Worm (Caenorhabditis elegans): ENCODE data around the gene srt-11.

DNA sequence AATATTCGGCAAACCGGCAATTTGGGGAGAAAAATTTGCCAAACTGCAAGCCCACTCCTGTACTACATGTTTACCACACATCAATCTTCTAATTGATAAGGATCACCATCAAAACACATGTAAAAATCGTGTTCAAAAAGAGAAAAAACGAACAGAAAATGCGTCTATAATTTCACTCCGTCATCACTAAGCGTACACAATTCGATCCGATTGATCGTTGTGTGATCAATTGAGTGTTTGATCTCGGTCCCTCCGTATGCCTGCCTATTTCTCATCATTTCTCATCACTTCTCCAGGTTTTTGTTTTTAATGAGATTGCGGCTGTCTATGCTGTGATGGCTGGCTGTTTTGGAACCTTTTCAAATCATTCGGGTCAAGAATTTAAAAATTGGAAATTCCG lies 19.6 kb downstream of the srt-11 start:
- TF ChIP-seq skn-1 (tag; optimal IDR thresholded peaks at IDR 0.05) (no peak), ceh-16 (tag; optimal IDR thresholded peaks at IDR 0.05) (no peak), ama-1 (optimal IDR thresholded peaks at IDR 0.05) (no peak), zag-1 (tag; optimal IDR thresholded peaks at IDR 0.05) (no peak), nhr-237 (tag; optimal IDR thresholded peaks at IDR 0.05) (no peak), unc-55 (GFP tag; optimal IDR thresholded peaks at IDR 0.05) (no peak), sma-3 (GFP tag; optimal IDR thresholded peaks at IDR 0.05) (no peak), elt-3 (tag; optimal IDR thresholded peaks at IDR 0.05) (no peak), lsy-2 (tag; optimal IDR thresholded peaks at IDR 0.05) (no peak), nhr-11 (tag; optimal IDR thresholded peaks at IDR 0.05) (no peak), ceh-82 (tag; optimal IDR thresholded peaks at IDR 0.05) (no peak), unc-62 (GFP tag; optimal IDR thresholded peaks at IDR 0.05) (no peak)

Measured in whole organism, L2 larva.